Fruit fly (Drosophila melanogaster) whole organism, embryonic: ENCODE measurements around the gene UQCR-14.

Experiments used
- Bteb2 ChIP-seq: fragments of 200-800 bp; sonication (Bioruptor generic); optimal IDR thresholded peaks from 2 replicates; lab custom pipeline; 2016; ENCODE audit warnings: missing biosample characterization, missing genetic modification characterization
- C15 ChIP-seq: fragments of 200-800 bp; sonication (Bioruptor generic); IDR thresholded peaks from 3 replicates; pipeline ENCODE4 v1.3.6; 2022; ENCODE audit warnings: missing biosample characterization, missing genetic modification characterization
- CG10274 ChIP-seq: fragments of 200-800 bp; sonication (Bioruptor generic); optimal IDR thresholded peaks from 3 replicates; lab custom pipeline; 2017; ENCODE audit warnings: missing biosample characterization, mild to moderate bottlenecking, missing genetic modification characterization
- CG10366 ChIP-seq: fragments of 200-800 bp; sonication (Bioruptor generic); IDR thresholded peaks from 2 replicates; pipeline ENCODE4 v1.3.6; 2022; ENCODE audit warnings: missing biosample characterization, missing genetic modification characterization
- CG11695 ChIP-seq: fragments of 200-800 bp; sonication (Bioruptor generic); IDR thresholded peaks from 3 replicates; pipeline ENCODE4 v1.3.6; 2022; ENCODE audit warnings: missing biosample characterization, missing genetic modification characterization
- CG11696 ChIP-seq: fragments of 200-800 bp; sonication (Bioruptor generic); IDR thresholded peaks from 2 replicates; pipeline ENCODE4 v1.3.6; 2022; ENCODE audit warnings: missing biosample characterization, missing genetic modification characterization
- CG12071 ChIP-seq: fragments of 200-800 bp; sonication (Bioruptor generic); optimal IDR thresholded peaks from 3 replicates; lab custom pipeline; 2018; ENCODE audit warnings: missing biosample characterization, mild to moderate bottlenecking, missing genetic modification characterization
- CG12219 ChIP-seq: fragments of 200-800 bp; sonication (Bioruptor generic); optimal IDR thresholded peaks from 3 replicates; lab custom pipeline; 2018; ENCODE audit warnings: missing biosample characterization, mild to moderate bottlenecking, missing genetic modification characterization
- CG1233 ChIP-seq: fragments of 200-800 bp; sonication (Bioruptor generic); optimal IDR thresholded peaks from 4 replicates; lab custom pipeline; 2018; ENCODE audit warnings: missing biosample characterization, mild to moderate bottlenecking, missing genetic modification characterization
- CG15479 ChIP-seq: fragments of 200-800 bp; sonication (Bioruptor generic); optimal IDR thresholded peaks from 3 replicates; lab custom pipeline; 2019; ENCODE audit warnings: missing biosample characterization, mild to moderate bottlenecking, missing genetic modification characterization, moderate library complexity
- CG16779 ChIP-seq: fragments of 200-800 bp; sonication (Bioruptor generic); IDR thresholded peaks from 2 replicates; pipeline ENCODE4 v1.3.6; 2022; ENCODE audit warnings: missing biosample characterization, missing genetic modification characterization
- CG18764 ChIP-seq: fragments of 200-800 bp; sonication (Bioruptor generic); optimal IDR thresholded peaks from 3 replicates; lab custom pipeline; 2016; ENCODE audit warnings: missing biosample characterization, missing genetic modification characterization
- CG2202 ChIP-seq: fragments of 200-800 bp; sonication (Bioruptor generic); optimal IDR thresholded peaks from 2 replicates; lab custom pipeline; 2018; ENCODE audit warnings: missing biosample characterization, mild to moderate bottlenecking, missing genetic modification characterization
- CG7839 ChIP-seq: fragments of 200-800 bp; sonication (Bioruptor generic); optimal IDR thresholded peaks from 3 replicates; lab custom pipeline; 2018; ENCODE audit warnings: missing biosample characterization, mild to moderate bottlenecking, missing genetic modification characterization, moderate library complexity
- CG8765 ChIP-seq: fragments of 200-800 bp; sonication (Bioruptor generic); IDR thresholded peaks from 2 replicates; pipeline ENCODE4 v1.3.6; 2022; ENCODE audit warnings: missing biosample characterization, missing genetic modification characterization
- CHES-1-like ChIP-seq: fragments of 200-800 bp; sonication (Bioruptor generic); optimal IDR thresholded peaks from 2 replicates; lab custom pipeline; 2016; ENCODE audit warnings: missing biosample characterization, missing genetic modification characterization
- Camta ChIP-seq: fragments of 200-800 bp; sonication (Bioruptor generic); optimal IDR thresholded peaks from 2 replicates; lab custom pipeline; 2016; ENCODE audit warnings: missing biosample characterization, missing genetic modification characterization
- D19A ChIP-seq: fragments of 200-800 bp; optimal IDR thresholded peaks from 3 replicates; lab custom pipeline; 2019; ENCODE audit warnings: missing biosample characterization, mild to moderate bottlenecking, missing genetic modification characterization, moderate library complexity
- Dbx ChIP-seq: fragments of 200-800 bp; sonication (Bioruptor generic); IDR thresholded peaks from 3 replicates; pipeline ENCODE4 v1.3.6; 2022; ENCODE audit warnings: missing biosample characterization, missing genetic modification characterization
- Deaf1 ChIP-seq: fragments of 200-800 bp; optimal IDR thresholded peaks from 3 replicates; lab custom pipeline; 2019; ENCODE audit warnings: missing biosample characterization, mild to moderate bottlenecking, missing genetic modification characterization, moderate library complexity
- Eip74EF ChIP-seq, 2 experiments: fragments of 200-800 bp in 1 of 2; fragments of >200 bp in 1 of 2; sonication (Bioruptor generic) in 1 of 2; optimal IDR thresholded peaks; 2 replicates each; lab custom pipeline; 2017 to 2019; ENCODE audit warnings: missing biosample characterization in 2 of 2, missing genetic modification characterization in 2 of 2, mild to moderate bottlenecking in 1 of 2, moderate library complexity in 1 of 2
- Elba2 ChIP-seq: fragments of 200-800 bp; sonication (Bioruptor generic); optimal IDR thresholded peaks from 3 replicates; lab custom pipeline; 2016; ENCODE audit warnings: missing biosample characterization, missing genetic modification characterization
- HmgD ChIP-seq: fragments of 200-800 bp; sonication (Bioruptor generic); optimal IDR thresholded peaks from 3 replicates; lab custom pipeline; 2016; ENCODE audit warnings: missing biosample characterization, missing genetic modification characterization
- Hr78 ChIP-seq, 2 experiments: fragments of 200-800 bp in 1 of 2; fragments of >200 bp in 1 of 2; sonication (Bioruptor generic) in 1 of 2; optimal IDR thresholded peaks; 2 replicates each; lab custom pipeline; 2017 to 2019; ENCODE audit warnings: missing biosample characterization in 2 of 2, missing genetic modification characterization in 2 of 2, mild to moderate bottlenecking in 1 of 2, moderate library complexity in 1 of 2
- Nf-YB ChIP-seq: fragments of 200-800 bp; sonication (Bioruptor generic); optimal IDR thresholded peaks from 3 replicates; lab custom pipeline; 2019; ENCODE audit warnings: missing biosample characterization, mild to moderate bottlenecking, missing genetic modification characterization, moderate library complexity
- Optix ChIP-seq: fragments of 200-800 bp; sonication (Bioruptor generic); IDR thresholded peaks from 3 replicates; pipeline ENCODE4 v1.3.6; 2022; ENCODE audit warnings: missing biosample characterization, missing genetic modification characterization
- Rx ChIP-seq: fragments of 200-800 bp; sonication (Bioruptor generic); IDR thresholded peaks from 2 replicates; pipeline ENCODE4 v1.3.6; 2022; ENCODE audit warnings: missing biosample characterization, missing genetic modification characterization
- Sox100B ChIP-seq: fragments of 200-800 bp; sonication (Bioruptor generic); optimal IDR thresholded peaks from 3 replicates; lab custom pipeline; 2018; ENCODE audit warnings: missing biosample characterization, mild to moderate bottlenecking, missing genetic modification characterization
- Spps ChIP-seq: fragments of 200-800 bp; sonication (Bioruptor generic); optimal IDR thresholded peaks from 2 replicates; lab custom pipeline; 2018; ENCODE audit warnings: missing biosample characterization, mild to moderate bottlenecking, missing genetic modification characterization
- al ChIP-seq: fragments of 200-800 bp; sonication (Bioruptor generic); IDR thresholded peaks from 2 replicates; pipeline ENCODE4 v1.3.6; 2022; ENCODE audit warnings: missing biosample characterization, missing genetic modification characterization
- ap ChIP-seq: fragments of 200-800 bp; sonication (Bioruptor generic); IDR thresholded peaks from 2 replicates; pipeline ENCODE4 v1.3.6; 2022; ENCODE audit warnings: missing biosample characterization, missing genetic modification characterization
- ato ChIP-seq: fragments of 200-800 bp; sonication (Bioruptor generic); IDR thresholded peaks from 2 replicates; pipeline ENCODE4 v1.3.6; 2022; ENCODE audit warnings: missing biosample characterization, missing genetic modification characterization; ENCODE audit not compliant: partially characterized antibody
- az2 ChIP-seq: fragments of 200-800 bp; sonication (Bioruptor generic); optimal IDR thresholded peaks from 3 replicates; lab custom pipeline; 2016; ENCODE audit warnings: missing biosample characterization, missing genetic modification characterization
- bigmax ChIP-seq: fragments of 200-800 bp; sonication (Bioruptor generic); optimal IDR thresholded peaks from 2 replicates; lab custom pipeline; 2018; ENCODE audit warnings: missing biosample characterization, mild to moderate bottlenecking, missing genetic modification characterization
- bowl ChIP-seq: fragments of 200-800 bp; sonication (Bioruptor generic); IDR thresholded peaks from 2 replicates; pipeline ENCODE4 v1.3.6; 2022; ENCODE audit warnings: missing biosample characterization, missing genetic modification characterization
- caup ChIP-seq: fragments of 200-800 bp; sonication (Bioruptor generic); optimal IDR thresholded peaks from 3 replicates; lab custom pipeline; 2017; ENCODE audit warnings: missing biosample characterization, mild to moderate bottlenecking, missing genetic modification characterization, moderate library complexity; ENCODE audit not compliant: severe bottlenecking
- en ChIP-seq: fragments of 200-800 bp; sonication (Bioruptor generic); optimal IDR thresholded peaks from 2 replicates; lab custom pipeline; 2016; ENCODE audit warnings: missing biosample characterization, missing genetic modification characterization
- gcm ChIP-seq: fragments of 200-800 bp; sonication (Bioruptor generic); optimal IDR thresholded peaks from 2 replicates; lab custom pipeline; 2019; ENCODE audit warnings: missing biosample characterization, mild to moderate bottlenecking, missing genetic modification characterization, moderate library complexity
- hbn ChIP-seq: fragments of 200-800 bp; sonication (Bioruptor generic); IDR thresholded peaks from 2 replicates; pipeline ENCODE4 v1.3.6; 2022; ENCODE audit warnings: missing biosample characterization, missing genetic modification characterization; ENCODE audit not compliant: partially characterized antibody
- kah ChIP-seq: fragments of 200-800 bp; sonication (Bioruptor generic); optimal IDR thresholded peaks from 2 replicates; lab custom pipeline; 2018; ENCODE audit warnings: missing biosample characterization, mild to moderate bottlenecking, missing genetic modification characterization
- maf-S ChIP-seq: fragments of 200-800 bp; sonication (Bioruptor generic); optimal IDR thresholded peaks from 2 replicates; lab custom pipeline; 2016; ENCODE audit warnings: missing biosample characterization, missing genetic modification characterization
- prd ChIP-seq, 3 experiments: fragments of >200 bp in 2 of 3; fragments of 200-800 bp in 1 of 3; sonication (Bioruptor generic) in 1 of 3; optimal IDR thresholded peaks in 2 of 3; IDR thresholded peaks in 1 of 3; 2 replicates in 2 of 3; 3 replicates in 1 of 3; pipeline versions ENCODE4 v1.3.6 to Lab custom; 2017 to 2022; ENCODE audit warnings: missing biosample characterization in 1 of 3, missing genetic modification characterization in 1 of 3
- slou ChIP-seq: fragments of 200-800 bp; sonication (Bioruptor generic); optimal IDR thresholded peaks from 3 replicates; lab custom pipeline; 2016; ENCODE audit warnings: missing biosample characterization, missing genetic modification characterization
- slp2 ChIP-seq: fragments of 200-800 bp; sonication (Bioruptor generic); optimal IDR thresholded peaks from 2 replicates; lab custom pipeline; 2016; ENCODE audit warnings: missing biosample characterization, missing genetic modification characterization
- sob ChIP-seq: fragments of 200-800 bp; sonication (Bioruptor generic); IDR thresholded peaks from 2 replicates; pipeline ENCODE4 v1.3.6; 2022; ENCODE audit warnings: missing biosample characterization, missing genetic modification characterization
- sqz ChIP-seq: fragments of 200-800 bp; sonication (Bioruptor generic); optimal IDR thresholded peaks from 3 replicates; lab custom pipeline; 2018; ENCODE audit warnings: missing biosample characterization, mild to moderate bottlenecking, missing genetic modification characterization
- tin ChIP-seq: fragments of 200-800 bp; sonication (Bioruptor generic); optimal IDR thresholded peaks from 3 replicates; lab custom pipeline; 2016; ENCODE audit warnings: missing biosample characterization, missing genetic modification characterization
- ttk ChIP-seq: fragments of 200-800 bp; sonication (Bioruptor generic); IDR thresholded peaks from 2 replicates; pipeline ENCODE4 v2.1.2; 2022; ENCODE audit warnings: missing biosample characterization, missing genetic modification characterization
- z ChIP-seq: fragments of 200-800 bp; sonication (Bioruptor generic); IDR thresholded peaks from 3 replicates; pipeline ENCODE4 v1.3.6; 2022; ENCODE audit warnings: missing biosample characterization, missing genetic modification characterization
- zf30C ChIP-seq: fragments of 200-800 bp; sonication (Bioruptor generic); optimal IDR thresholded peaks from 3 replicates; lab custom pipeline; 2018; ENCODE audit warnings: missing biosample characterization, mild to moderate bottlenecking, missing genetic modification characterization

The UQCR-14 gene

dm6 chrX:16270795-16271194, 15.3 kb upstream of the UQCR-14 start, which contains the start of gene Mfe2 (continued):
- no peak for TF ChIP-seq ttk (GFP tag; lab: Robert Waterston, UW)
- TF ChIP-seq Spps, result no peak
- peak in 1 of 2 experiments; percentile 94 for TF ChIP-seq Hr78 (GFP tag; optimal IDR thresholded peaks at IDR 0.05; lab: Kevin White, UChicago)
- no peak for TF ChIP-seq ap
- no peak for TF ChIP-seq CG12071 (GFP tag; lab: Kevin White, UChicago)
- TF ChIP-seq caup (GFP tag; lab: Kevin White, UChicago), result peak; percentile 65
- peak; percentile 34 for TF ChIP-seq CG18764 (GFP tag; lab: Kevin White, UChicago)
- peak; percentile 12; the same call in 1 of the 2 replicates for TF ChIP-seq al (GFP tag; lab: Robert Waterston, UW)
- TF ChIP-seq Sox100B (GFP tag; lab: Kevin White, UChicago), result no peak
- TF ChIP-seq Optix (GFP tag; lab: Robert Waterston, UW), result no peak
- TF ChIP-seq maf-S, result peak; percentile 49
- no peak for TF ChIP-seq CG7839 (tag; lab: Kevin White, UChicago)
- TF ChIP-seq kah (GFP tag; lab: Kevin White, UChicago), result peak; percentile 13
- TF ChIP-seq CG12219 (GFP tag; lab: Kevin White, UChicago), result no peak
- TF ChIP-seq gcm, result no peak
- TF ChIP-seq CG2202 (tag; lab: Kevin White, UChicago), result no peak
- TF ChIP-seq Nf-YB (GFP tag; lab: Kevin White, UChicago), result no peak
- peak; percentile 11 for TF ChIP-seq az2 (GFP tag; lab: Kevin White, UChicago)
- TF ChIP-seq CG1233, result peak; percentile 43
- TF ChIP-seq CG10366 (GFP tag; lab: Robert Waterston, UW), result no peak
- no peak for TF ChIP-seq D19A (tag; lab: Kevin White, UChicago)
- no peak for TF ChIP-seq zf30C (GFP tag; lab: Kevin White, UChicago)
- TF ChIP-seq bigmax (GFP tag; lab: Kevin White, UChicago), result no peak
- TF ChIP-seq CG16779 (GFP tag; lab: Robert Waterston, UW), result no peak
- TF ChIP-seq en (GFP tag; lab: Kevin White, UChicago), result no peak
- TF ChIP-seq CG11696 (GFP tag; lab: Robert Waterston, UW), result no peak
- TF ChIP-seq CG10274 (GFP tag; lab: Kevin White, UChicago), result no peak
- peak; percentile 57 for TF ChIP-seq slou (GFP tag; lab: Kevin White, UChicago)
- TF ChIP-seq hbn (GFP tag; lab: Robert Waterston, UW), result no peak
- no peak for TF ChIP-seq Eip74EF (GFP tag; optimal IDR thresholded peaks at IDR 0.05; lab: Kevin White, UChicago)
- TF ChIP-seq CG11695 (GFP tag; lab: Robert Waterston, UW), result no peak
- peak; percentile 78 for TF ChIP-seq Dbx (GFP tag; lab: Robert Waterston, UW)
- no peak for TF ChIP-seq C15
- no peak for TF ChIP-seq Rx
- TF ChIP-seq CHES-1-like, result peak; percentile 34
- peak; percentile 7 for TF ChIP-seq Elba2 (GFP tag; lab: Kevin White, UChicago)
- peak; percentile 36 for TF ChIP-seq Deaf1 (tag; lab: Kevin White, UChicago)
- no peak for TF ChIP-seq sqz (GFP tag; lab: Kevin White, UChicago)
- peak; percentile 86 for TF ChIP-seq sob (GFP tag; lab: Robert Waterston, UW)
- peak; percentile 40; the same call in 1 of the 2 replicates for TF ChIP-seq ato (GFP tag; lab: Robert Waterston, UW)
- peak; percentile 61 for TF ChIP-seq Bteb2
- TF ChIP-seq tin (GFP tag; lab: Kevin White, UChicago), result peak; percentile 51
- TF ChIP-seq CG8765 (GFP tag; lab: Robert Waterston, UW), result 0 out of 2 replicates have a peak, but pooled peaks have one; percentile 6
- TF ChIP-seq CG15479, result peak; percentile 71
- peak; percentile 20 for TF ChIP-seq slp2
- no peak for TF ChIP-seq prd (optimal IDR thresholded peaks at IDR 0.05; lab: Kevin White, UChicago)
- peak; percentile 41; the same call in 1 of the 3 replicates for TF ChIP-seq prd (GFP tag; IDR thresholded peaks at IDR 0.05; lab: Robert Waterston, UW)
- TF ChIP-seq Camta, result peak; percentile 53
- TF ChIP-seq z (GFP tag; lab: Robert Waterston, UW), result no peak
- no peak for TF ChIP-seq bowl (GFP tag; lab: Robert Waterston, UW)
- peak; percentile 75 for TF ChIP-seq HmgD (GFP tag; lab: Kevin White, UChicago)
